Worm (Caenorhabditis elegans): Measurements from ENCODE around the gene sqt-3.

Gene sqt-3

DNA sequence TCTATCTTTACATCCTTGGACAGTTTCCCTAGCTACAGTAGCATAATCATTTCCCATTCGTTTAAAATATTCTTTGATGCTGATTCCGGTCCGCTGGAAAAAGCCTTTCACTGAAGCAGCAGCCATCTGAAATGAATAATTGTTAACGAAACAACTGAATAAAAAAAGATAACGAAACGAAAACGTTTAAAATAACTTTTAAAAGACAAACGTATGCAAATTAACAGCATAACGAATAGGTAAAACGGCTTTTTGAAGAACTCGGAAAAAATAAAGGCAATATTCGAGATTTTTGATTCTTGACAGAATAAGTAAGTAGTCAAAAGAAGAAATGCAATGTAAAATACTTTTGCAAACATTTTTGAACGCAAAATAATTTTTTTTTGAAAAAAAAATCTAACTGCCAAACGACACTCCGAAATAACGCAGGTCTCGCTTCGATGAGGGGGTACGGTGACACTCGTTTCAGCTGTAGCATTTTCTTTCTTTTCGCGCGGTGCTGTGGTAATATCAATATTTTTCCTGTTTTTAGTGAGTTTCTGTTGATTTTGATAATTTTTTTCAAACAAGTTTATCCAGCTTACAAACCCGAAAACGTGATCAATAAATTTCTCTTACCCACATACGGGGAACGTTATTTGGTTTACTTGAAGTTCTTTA lies 34.5 kb upstream of the sqt-3 start, which contains the start of the genes R04F11.5 and R04F11.2:
TSS of gene R04F11.5 (minus strand) at position 126 of the 660 bp plus-strand sequence.
TSS of gene R04F11.2 (plus strand) at position 488 of the 660 bp plus-strand sequence.
- TF ChIP-seq blmp-1 (tag; optimal IDR thresholded peaks at IDR 0.05) = no peak
- TF ChIP-seq hlh-1 (tag; optimal IDR thresholded peaks at IDR 0.05) = peak; percentile 47
- TF ChIP-seq drap-1 (GFP tag; optimal IDR thresholded peaks at IDR 0.05) = no peak
- peak; percentile 79 for TF ChIP-seq nhr-237 (tag; optimal IDR thresholded peaks at IDR 0.05)
- TF ChIP-seq nhr-28 (tag; optimal IDR thresholded peaks at IDR 0.05) = no peak
- no peak for TF ChIP-seq elt-1 (tag; optimal IDR thresholded peaks at IDR 0.05; ENCODE audit: borderline replicate concordance, insufficient read depth)
- TF ChIP-seq sptf-1 (tag; optimal IDR thresholded peaks at IDR 0.05) = peak; percentile 3
- peak; percentile 55 for TF ChIP-seq lin-13 (tag; optimal IDR thresholded peaks at IDR 0.05)
- no peak for TF ChIP-seq mls-2 (tag; optimal IDR thresholded peaks at IDR 0.05)
- peak; percentile 90 for TF ChIP-seq mep-1 (tag; optimal IDR thresholded peaks at IDR 0.05)
- TF ChIP-seq nhr-76 (tag; optimal IDR thresholded peaks at IDR 0.05) = no peak
- no peak for TF ChIP-seq unc-39 (tag; optimal IDR thresholded peaks at IDR 0.05)
- no peak for TF ChIP-seq ceh-43 (GFP tag; optimal IDR thresholded peaks at IDR 0.05)
- peak; percentile 98 for TF ChIP-seq lsy-2 (tag; optimal IDR thresholded peaks at IDR 0.05)
- peak; percentile 52 for TF ChIP-seq ces-1 (GFP tag; optimal IDR thresholded peaks at IDR 0.05)
- peak; percentile 69 for TF ChIP-seq pha-4 (tag; optimal IDR thresholded peaks at IDR 0.05)
- TF ChIP-seq unc-62 (GFP tag; optimal IDR thresholded peaks at IDR 0.05) = peak; percentile 31
- no peak for TF ChIP-seq nhr-2 (tag; optimal IDR thresholded peaks at IDR 0.05)
- TF ChIP-seq ceh-39 (tag; optimal IDR thresholded peaks at IDR 0.05) = peak; percentile 41

DNA sequence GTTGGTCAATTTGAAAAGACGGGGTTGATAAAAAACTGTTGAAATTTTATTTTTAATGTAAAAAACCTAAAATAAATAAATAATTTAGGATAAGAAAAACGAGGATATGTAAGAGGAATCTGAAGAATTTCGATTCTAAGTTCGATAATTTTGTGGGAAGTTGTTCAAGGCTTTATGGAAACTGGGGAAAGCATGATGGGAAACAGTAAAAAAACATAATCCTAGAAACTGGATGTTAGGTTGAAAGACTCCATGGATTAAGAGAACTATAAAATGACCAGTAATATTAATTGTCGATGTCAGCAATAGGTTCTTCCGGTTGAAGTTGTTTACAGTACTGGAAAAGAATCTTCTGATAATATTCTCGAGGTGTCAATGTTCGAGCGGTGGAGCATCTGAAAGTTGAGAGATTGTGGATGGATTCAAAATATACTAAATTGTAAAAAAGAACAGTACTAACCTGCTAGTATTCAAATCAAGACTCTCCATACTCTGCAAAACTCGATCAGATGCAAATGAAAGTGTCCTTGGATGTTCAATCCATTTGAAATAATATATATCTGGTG lies 32.2 kb upstream of the sqt-3 start:
- TF ChIP-seq ham-2 (GFP tag; optimal IDR thresholded peaks at IDR 0.05) (no peak), pha-4 (tag; optimal IDR thresholded peaks at IDR 0.05) (no peak), nhr-237 (tag; optimal IDR thresholded peaks at IDR 0.05) (no peak)

DNA sequence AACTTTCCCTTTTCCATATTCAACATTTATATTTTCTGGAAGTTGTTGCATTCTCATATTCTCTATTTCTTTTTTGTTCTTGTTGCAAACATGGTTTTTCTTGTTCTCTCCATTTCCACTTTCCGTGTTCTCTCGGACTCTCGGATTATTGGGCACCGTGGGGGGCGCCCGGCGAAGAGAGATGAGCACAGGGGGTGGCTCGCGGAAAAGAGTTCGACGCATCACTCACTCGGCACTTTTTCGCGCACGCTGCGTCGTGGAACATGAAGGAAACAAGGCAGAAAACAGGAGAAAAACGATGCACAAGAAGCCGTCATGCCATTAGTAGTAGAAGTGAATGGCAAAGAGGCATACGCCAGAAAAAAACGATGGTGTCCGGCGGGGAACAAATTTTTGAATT lies 25.9 kb upstream of the sqt-3 start:
- TF ChIP-seq ham-2 (GFP tag; optimal IDR thresholded peaks at IDR 0.05) (no peak), sptf-1 (tag; optimal IDR thresholded peaks at IDR 0.05) (no peak), flh-1 (GFP tag; optimal IDR thresholded peaks at IDR 0.05) (no peak), nhr-12 (tag; optimal IDR thresholded peaks at IDR 0.05) (no peak), lin-13 (tag; optimal IDR thresholded peaks at IDR 0.05) (no peak), mab-5 (tag; optimal IDR thresholded peaks at IDR 0.05) (no peak), mep-1 (tag; optimal IDR thresholded peaks at IDR 0.05) (no peak), blmp-1 (tag; optimal IDR thresholded peaks at IDR 0.05) (no peak), snpc-4 (tag; optimal IDR thresholded peaks at IDR 0.05) (no peak), elt-1 (tag; optimal IDR thresholded peaks at IDR 0.05; ENCODE audit: borderline replicate concordance, insufficient read depth) (no peak), M03D4.4 (tag; optimal IDR thresholded peaks at IDR 0.05) (no peak), cnd-1 (tag; optimal IDR thresholded peaks at IDR 0.05) (no peak), zip-8 (tag; optimal IDR thresholded peaks at IDR 0.05) (no peak), nhr-237 (tag; optimal IDR thresholded peaks at IDR 0.05) (no peak), sem-2 (GFP tag; optimal IDR thresholded peaks at IDR 0.05) (no peak)

DNA sequence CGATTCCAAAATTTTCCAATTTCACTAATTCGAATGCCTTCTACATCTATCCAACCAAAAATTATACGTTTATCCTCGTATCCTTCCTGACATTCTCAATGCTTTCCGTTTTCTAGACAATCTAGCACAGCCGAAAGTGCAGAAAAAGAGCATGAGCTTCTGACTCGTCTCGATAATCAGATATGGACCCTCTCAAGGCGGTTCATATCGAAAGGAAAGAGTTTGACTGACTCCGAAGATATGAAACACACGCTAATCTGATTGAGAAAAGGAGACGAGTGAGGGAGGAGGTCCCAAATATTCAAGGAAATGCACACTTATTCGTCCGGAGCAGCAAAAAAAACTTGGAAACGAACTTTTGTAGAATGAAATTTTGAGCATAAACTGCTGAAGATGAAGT lies 23.4 kb upstream of the sqt-3 start:
- TF ChIP-seq lin-13 (tag; optimal IDR thresholded peaks at IDR 0.05) (no peak), pha-4 (tag; optimal IDR thresholded peaks at IDR 0.05) (no peak), ztf-11 (tag; optimal IDR thresholded peaks at IDR 0.05) (no peak), ces-1 (GFP tag; optimal IDR thresholded peaks at IDR 0.05) (peak; percentile 83)

DNA sequence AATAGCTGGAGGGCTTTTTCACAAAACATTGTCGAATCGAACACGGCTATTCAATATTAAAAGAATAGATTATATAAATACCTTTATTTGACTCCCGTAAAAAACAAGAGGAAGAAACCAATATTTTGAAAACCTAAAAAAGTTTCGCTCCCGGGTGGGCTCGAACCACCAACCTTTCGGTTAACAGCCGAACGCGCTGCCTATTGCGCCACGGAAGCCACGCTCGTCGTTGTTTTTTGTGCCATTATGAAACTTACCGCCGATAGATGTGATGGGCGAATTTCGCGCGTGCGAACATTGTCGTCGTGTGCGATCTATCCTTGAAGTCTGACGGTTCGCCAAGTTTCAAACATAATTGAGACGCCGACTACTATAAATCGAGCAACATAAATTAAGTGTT lies 20.7 kb upstream of the sqt-3 start:
- TF ChIP-seq nhr-12 (tag; optimal IDR thresholded peaks at IDR 0.05) = no peak
- peak; percentile 37 for TF ChIP-seq mls-2 (tag; optimal IDR thresholded peaks at IDR 0.05)
- TF ChIP-seq hlh-1 (tag; optimal IDR thresholded peaks at IDR 0.05) = no peak
- TF ChIP-seq ztf-11 (tag; optimal IDR thresholded peaks at IDR 0.05) = no peak
- peak; percentile 53 for TF ChIP-seq sptf-1 (tag; optimal IDR thresholded peaks at IDR 0.05)
- TF ChIP-seq sem-2 (GFP tag; optimal IDR thresholded peaks at IDR 0.05) = peak; percentile 41
- TF ChIP-seq pha-4 (tag; optimal IDR thresholded peaks at IDR 0.05) = no peak
- no peak for TF ChIP-seq nhr-76 (tag; optimal IDR thresholded peaks at IDR 0.05)
- TF ChIP-seq nhr-237 (tag; optimal IDR thresholded peaks at IDR 0.05) = no peak
- no peak for TF ChIP-seq ceh-39 (tag; optimal IDR thresholded peaks at IDR 0.05)
- TF ChIP-seq ces-1 (GFP tag; optimal IDR thresholded peaks at IDR 0.05) = no peak
- TF ChIP-seq mab-5 (tag; optimal IDR thresholded peaks at IDR 0.05) = no peak
- TF ChIP-seq mep-1 (tag; optimal IDR thresholded peaks at IDR 0.05) = no peak
- TF ChIP-seq lin-32 (GFP tag; optimal IDR thresholded peaks at IDR 0.05) = no peak
- no peak for TF ChIP-seq unc-39 (tag; optimal IDR thresholded peaks at IDR 0.05)
- peak; percentile 1 for TF ChIP-seq bed-3 (GFP tag; optimal IDR thresholded peaks at IDR 0.05)
- no peak for TF ChIP-seq unc-62 (GFP tag; optimal IDR thresholded peaks at IDR 0.05)
- peak; percentile 83 for TF ChIP-seq ceh-83 (GFP tag; optimal IDR thresholded peaks at IDR 0.05)
- TF ChIP-seq zip-8 (tag; optimal IDR thresholded peaks at IDR 0.05) = no peak
- no peak for TF ChIP-seq unc-120 (tag; optimal IDR thresholded peaks at IDR 0.05; ENCODE audit: poor library complexity, severe bottlenecking)
- TF ChIP-seq drap-1 (GFP tag; optimal IDR thresholded peaks at IDR 0.05) = no peak
- peak; percentile 60 for TF ChIP-seq M03D4.4 (tag; optimal IDR thresholded peaks at IDR 0.05)
- TF ChIP-seq ceh-43 (GFP tag; optimal IDR thresholded peaks at IDR 0.05) = no peak
- TF ChIP-seq flh-1 (GFP tag; optimal IDR thresholded peaks at IDR 0.05) = no peak
- peak; percentile 33 for TF ChIP-seq cnd-1 (tag; optimal IDR thresholded peaks at IDR 0.05)
- no peak for TF ChIP-seq elt-3 (tag; optimal IDR thresholded peaks at IDR 0.05)
- no peak for TF ChIP-seq tbx-8 (GFP tag; optimal IDR thresholded peaks at IDR 0.05)
- TF ChIP-seq elt-1 (tag; optimal IDR thresholded peaks at IDR 0.05; ENCODE audit: borderline replicate concordance, insufficient read depth) = no peak
- no peak for TF ChIP-seq nhr-28 (tag; optimal IDR thresholded peaks at IDR 0.05)
- no peak for TF ChIP-seq blmp-1 (tag; optimal IDR thresholded peaks at IDR 0.05)
